Fruit fly (Drosophila melanogaster): ENCODE data around the gene CG10340.
A peak's percentile ranks its signal among the peaks of the same experiment; 100 is the strongest.

DNA sequence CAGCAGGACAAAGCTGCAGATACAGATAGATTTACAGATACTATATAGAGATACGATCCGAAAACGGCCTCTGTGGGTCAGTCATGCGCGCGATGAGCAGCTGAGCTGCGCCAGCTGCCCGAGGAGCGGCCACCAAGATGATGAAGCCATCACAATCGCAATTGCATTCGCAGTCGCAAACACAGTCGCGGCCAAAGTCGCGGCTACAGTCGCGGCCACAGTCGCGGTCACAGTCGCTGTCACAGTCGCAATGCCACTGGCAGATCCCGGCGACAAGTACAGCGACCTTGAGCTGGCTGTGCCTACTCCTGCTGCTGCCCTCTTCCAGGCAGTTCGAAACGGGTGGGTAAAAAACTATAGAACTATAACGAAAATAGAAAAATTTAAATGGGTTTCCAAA is 19.2 kb downstream of the CG10340 start:
- TF ChIP-seq CG12605 (GFP tag; IDR thresholded peaks at IDR 0.05) (no peak), EcR (GFP tag; optimal IDR thresholded peaks at IDR 0.05) (no peak), CG13204 (GFP tag; optimal IDR thresholded peaks at IDR 0.05) (peak; percentile 2), fd96Ca (GFP tag; IDR thresholded peaks at IDR 0.05) (no peak), Pif1A (GFP tag; optimal IDR thresholded peaks at IDR 0.05) (no peak), Pif1B (GFP tag; optimal IDR thresholded peaks at IDR 0.05) (no peak), CG32121 (GFP tag; IDR thresholded peaks at IDR 0.05) (no peak), D1 (tag; optimal IDR thresholded peaks at IDR 0.05) (no peak), Ets98B (GFP tag; IDR thresholded peaks at IDR 0.05) (no peak), CG34367 (tag; optimal IDR thresholded peaks at IDR 0.05) (no peak), CG8159 (tag; optimal IDR thresholded peaks at IDR 0.05) (no peak), gl (tag; optimal IDR thresholded peaks at IDR 0.05) (no peak), Snoo (tag; optimal IDR thresholded peaks at IDR 0.05) (no peak)
